Worm (Caenorhabditis elegans) whole organism, midembryonic: ENCODE measurements around the gene srlf-19.

Experiments
- T22C8.4 ChIP-seq: fragments of 200-800 bp; sonication (Bioruptor generic); IDR thresholded peaks from 2 replicates; pipeline ENCODE4 v1.3.6; 2022; ENCODE audit warnings: missing genetic modification characterization, missing compliant biosample characterization
- cog-1 ChIP-seq: sonication (generic microtip); optimal IDR thresholded peaks from 2 replicates; lab custom pipeline; 2016; ENCODE audit warnings: missing genetic modification characterization, missing compliant biosample characterization
- flt-1 ChIP-seq: fragments of 200-800 bp; sonication (Bioruptor generic); IDR thresholded peaks from 2 replicates; pipeline ENCODE4 v1.3.6; 2022; ENCODE audit warnings: missing genetic modification characterization, missing compliant biosample characterization
- klf-2 ChIP-seq: fragments of 200-800 bp; sonication (Bioruptor generic); conservative IDR thresholded peaks from 2 replicates; pipeline ENCODE4 v1.3.6; 2022; ENCODE audit warnings: missing genetic modification reagents, missing genetic modification characterization, missing compliant biosample characterization
- med-1 ChIP-seq: sonication (generic microtip); optimal IDR thresholded peaks from 2 replicates; lab custom pipeline; 2017; ENCODE audit warnings: missing genetic modification characterization, mild to moderate bottlenecking, missing compliant biosample characterization, antibody characterized with exemption, missing genetic modification reagents; ENCODE audit not compliant: insufficient read depth
- ref-1 ChIP-seq: fragments of 200-800 bp; sonication (Bioruptor generic); conservative IDR thresholded peaks from 2 replicates; pipeline ENCODE4 v1.3.6; 2022; ENCODE audit warnings: missing genetic modification reagents, missing genetic modification characterization, missing compliant biosample characterization
- tab-1 ChIP-seq: fragments of 200-800 bp; sonication (Bioruptor generic); IDR thresholded peaks from 2 replicates; pipeline ENCODE4 v1.3.6; 2022; ENCODE audit warnings: missing genetic modification characterization, missing compliant biosample characterization
- ztf-23 ChIP-seq: fragments of 200-800 bp; sonication (Bioruptor generic); IDR thresholded peaks from 2 replicates; pipeline ENCODE4 v1.3.6; 2022; ENCODE audit warnings: missing genetic modification reagents, missing genetic modification characterization, missing compliant biosample characterization
- ztf-29 ChIP-seq: fragments of 200-800 bp; sonication (Bioruptor generic); IDR thresholded peaks from 2 replicates; pipeline ENCODE4 v1.3.6; 2022; ENCODE audit warnings: missing genetic modification reagents, missing genetic modification characterization, missing compliant biosample characterization

ce11 chrV:536571-536970 lies 31.3 kb downstream of the srlf-19 start, which contains the start of gene C14C6.5:
- no peak for TF ChIP-seq flt-1 (GFP tag; lab: Robert Waterston, UW)
- TF ChIP-seq ztf-29 (GFP tag; lab: Robert Waterston, UW), result no peak
- TF ChIP-seq tab-1 (GFP tag; lab: Robert Waterston, UW), result no peak
- TF ChIP-seq cog-1, result no peak
- TF ChIP-seq ztf-23 (GFP tag; lab: Robert Waterston, UW), result no peak
- no peak for TF ChIP-seq T22C8.4 (GFP tag; lab: Robert Waterston, UW)
- no peak for TF ChIP-seq med-1
- no peak for TF ChIP-seq ref-1 (GFP tag; lab: Robert Waterston, UW)
- TF ChIP-seq klf-2, result no peak
